Worm (Caenorhabditis elegans): ENCODE measurements around the gene sri-24.

sri-24 gene

DNA sequence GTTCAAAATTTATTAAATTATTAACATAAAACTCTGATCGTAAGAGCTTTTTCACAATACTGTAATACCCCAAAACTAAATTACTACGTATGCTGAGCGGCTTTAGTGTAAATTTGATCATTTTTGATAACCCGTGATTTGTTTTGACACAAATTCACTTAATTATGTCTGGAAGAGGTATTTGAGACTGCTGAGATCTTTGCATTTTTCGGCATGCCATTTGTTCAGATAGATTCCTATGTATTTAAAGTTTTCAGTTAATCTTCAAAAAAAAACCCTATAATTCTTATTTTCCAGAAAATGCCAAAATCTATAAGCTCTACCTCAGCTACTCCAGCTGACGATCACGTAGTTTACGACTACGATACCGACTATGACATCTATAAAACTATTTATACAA lies 18.3 kb downstream of the sri-24 start, which contains the start of gene srw-15:
TSS of gene srw-15 (plus strand) at position 301 of the 400 bp plus-strand sequence.
- TF ChIP-seq aly-2 (tag; optimal IDR thresholded peaks at IDR 0.05) = no peak
- TF ChIP-seq pqm-1 (tag; optimal IDR thresholded peaks at IDR 0.05) = no peak
- no peak for TF ChIP-seq skn-1 (tag; optimal IDR thresholded peaks at IDR 0.05)
- TF ChIP-seq jun-1 (tag; optimal IDR thresholded peaks at IDR 0.05) = no peak
- TF ChIP-seq elt-1 (tag; optimal IDR thresholded peaks at IDR 0.05) = no peak
- no peak for TF ChIP-seq egl-5 (tag; optimal IDR thresholded peaks at IDR 0.05)
- no peak for TF ChIP-seq ceh-9 (tag; optimal IDR thresholded peaks at IDR 0.05)
- TF ChIP-seq nhr-11 (tag; optimal IDR thresholded peaks at IDR 0.05) = no peak
- no peak for TF ChIP-seq fkh-2 (tag; optimal IDR thresholded peaks at IDR 0.05)
- no peak for TF ChIP-seq R02D3.7 (tag; optimal IDR thresholded peaks at IDR 0.05)
- TF ChIP-seq ceh-82 (tag; optimal IDR thresholded peaks at IDR 0.05) = no peak
- TF ChIP-seq tbx-2 (tag; optimal IDR thresholded peaks at IDR 0.05) = no peak
- TF ChIP-seq eor-1 (tag; optimal IDR thresholded peaks at IDR 0.05) = no peak
- TF ChIP-seq ama-1 (optimal IDR thresholded peaks at IDR 0.05) = no peak
- TF ChIP-seq nhr-237 (tag; optimal IDR thresholded peaks at IDR 0.05) = no peak
- TF ChIP-seq lsy-12 (tag; optimal IDR thresholded peaks at IDR 0.05) = no peak
- no peak for TF ChIP-seq fkh-10 (GFP tag; optimal IDR thresholded peaks at IDR 0.05)
- TF ChIP-seq egl-27 (tag; optimal IDR thresholded peaks at IDR 0.05) = no peak
- no peak for TF ChIP-seq fos-1 (tag; optimal IDR thresholded peaks at IDR 0.05)
- no peak for TF ChIP-seq mdl-1 (tag; optimal IDR thresholded peaks at IDR 0.05)

DNA sequence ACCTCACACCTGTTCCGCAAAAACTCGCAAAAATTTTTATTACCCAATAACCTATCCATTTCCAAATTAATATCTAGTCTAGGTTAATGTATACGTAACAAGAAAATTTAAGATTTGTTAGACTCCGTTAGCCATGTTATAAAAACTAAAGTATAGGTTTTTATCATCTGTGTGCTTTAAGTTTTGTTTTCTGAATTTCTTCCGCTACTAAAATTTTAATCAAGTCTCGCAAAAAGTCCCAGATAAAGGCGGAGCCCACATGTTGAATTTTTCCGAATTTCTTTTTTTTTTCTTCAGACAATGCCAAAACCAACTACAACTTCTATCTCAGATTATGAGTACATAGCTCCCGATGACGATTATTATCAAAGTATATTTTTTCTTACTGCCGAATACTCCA lies 20.2 kb downstream of the sri-24 start, which contains the start of gene srw-13:
TSS of gene srw-13 (plus strand) at position 301 of the 400 bp plus-strand sequence.
- TF ChIP-seq ceh-28 (tag; optimal IDR thresholded peaks at IDR 0.05) = no peak
- TF ChIP-seq nhr-237 (tag; optimal IDR thresholded peaks at IDR 0.05) = no peak
- no peak for TF ChIP-seq unc-62 (GFP tag; optimal IDR thresholded peaks at IDR 0.05)
- TF ChIP-seq nhr-28 (tag; optimal IDR thresholded peaks at IDR 0.05) = no peak
- TF ChIP-seq lin-15B (tag; optimal IDR thresholded peaks at IDR 0.05) = no peak
- TF ChIP-seq nhr-43 (tag; optimal IDR thresholded peaks at IDR 0.05; ENCODE audit: poor library complexity, severe bottlenecking) = no peak
- no peak for TF ChIP-seq mml-1 (tag; optimal IDR thresholded peaks at IDR 0.05)
- no peak for TF ChIP-seq fkh-10 (GFP tag; optimal IDR thresholded peaks at IDR 0.05)

DNA sequence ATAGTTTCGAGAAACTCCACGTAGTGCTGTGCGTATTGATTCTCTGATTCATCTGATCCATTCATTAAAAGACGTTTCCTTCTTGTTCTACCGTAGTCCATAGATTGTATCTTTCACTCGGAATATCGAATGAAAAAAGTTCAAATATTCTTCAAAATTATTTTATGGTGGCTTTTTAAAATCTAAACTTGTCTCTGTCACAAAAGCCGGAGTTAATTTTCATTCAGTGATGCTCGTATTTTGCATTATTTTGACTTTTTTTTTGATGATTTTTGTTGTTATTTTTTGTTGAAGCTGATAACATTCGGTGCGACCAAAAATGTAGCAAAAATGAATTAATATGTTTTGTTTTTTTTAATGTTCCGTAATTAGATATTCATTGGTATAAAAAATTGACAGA lies 23.7 kb downstream of the sri-24 start, which contains the start of gene nhr-164:
TSS of gene nhr-164 (minus strand) at position 101 of the 400 bp plus-strand sequence.
- no peak for TF ChIP-seq nhr-237 (tag; optimal IDR thresholded peaks at IDR 0.05)
- TF ChIP-seq tbx-2 (tag; optimal IDR thresholded peaks at IDR 0.05) = no peak
- no peak for TF ChIP-seq fos-1 (tag; optimal IDR thresholded peaks at IDR 0.05)
- TF ChIP-seq nfya-1 (tag; optimal IDR thresholded peaks at IDR 0.05; ENCODE audit: insufficient read depth) = no peak
- no peak for TF ChIP-seq lsy-12 (tag; optimal IDR thresholded peaks at IDR 0.05)
- no peak for TF ChIP-seq mml-1 (tag; optimal IDR thresholded peaks at IDR 0.05)
- TF ChIP-seq nhr-12 (tag; optimal IDR thresholded peaks at IDR 0.05) = no peak
- no peak for TF ChIP-seq sea-2 (GFP tag; optimal IDR thresholded peaks at IDR 0.05)
- no peak for TF ChIP-seq ceh-9 (tag; optimal IDR thresholded peaks at IDR 0.05)
- no peak for TF ChIP-seq nhr-43 (tag; optimal IDR thresholded peaks at IDR 0.05; ENCODE audit: poor library complexity, severe bottlenecking)
- no peak for TF ChIP-seq nhr-77 (tag; optimal IDR thresholded peaks at IDR 0.05)
- TF ChIP-seq nhr-67 (tag; optimal IDR thresholded peaks at IDR 0.05) = no peak
- no peak for TF ChIP-seq ZK546.5 (tag; optimal IDR thresholded peaks at IDR 0.05)
- no peak for TF ChIP-seq egl-5 (tag; optimal IDR thresholded peaks at IDR 0.05)
- TF ChIP-seq nhr-76 (tag; optimal IDR thresholded peaks at IDR 0.05) = no peak
- no peak for TF ChIP-seq elt-2 (tag; optimal IDR thresholded peaks at IDR 0.05)
- no peak for TF ChIP-seq nhr-28 (tag; optimal IDR thresholded peaks at IDR 0.05)
- TF ChIP-seq eor-1 (tag; optimal IDR thresholded peaks at IDR 0.05) = no peak

DNA sequence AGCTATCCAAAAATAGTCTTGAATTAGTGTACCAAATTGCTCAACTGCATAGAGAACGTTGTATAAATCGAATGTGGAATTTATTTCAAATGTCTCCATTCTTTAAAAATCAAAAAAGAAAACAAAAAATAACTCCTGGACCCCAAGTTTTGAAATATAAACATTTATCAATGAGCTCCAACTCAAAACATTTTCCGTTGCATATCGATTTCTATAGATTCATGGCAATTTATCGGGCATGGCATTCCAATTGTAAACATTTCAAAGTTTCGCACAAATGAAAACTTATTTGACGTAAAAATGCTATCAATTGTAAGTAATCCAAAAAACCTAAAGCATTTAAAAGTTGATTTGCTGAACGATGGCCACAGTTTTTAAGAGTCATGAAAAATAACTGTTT lies 26.6 kb downstream of the sri-24 start, which contains the start of gene srw-12:
TSS of gene srw-12 (minus strand) at position 101 of the 400 bp plus-strand sequence.
- TF ChIP-seq jun-1 (tag; optimal IDR thresholded peaks at IDR 0.05) (no peak), unc-62 (GFP tag; optimal IDR thresholded peaks at IDR 0.05) (no peak), ceh-82 (tag; optimal IDR thresholded peaks at IDR 0.05) (no peak), unc-39 (tag; optimal IDR thresholded peaks at IDR 0.05) (no peak)

DNA sequence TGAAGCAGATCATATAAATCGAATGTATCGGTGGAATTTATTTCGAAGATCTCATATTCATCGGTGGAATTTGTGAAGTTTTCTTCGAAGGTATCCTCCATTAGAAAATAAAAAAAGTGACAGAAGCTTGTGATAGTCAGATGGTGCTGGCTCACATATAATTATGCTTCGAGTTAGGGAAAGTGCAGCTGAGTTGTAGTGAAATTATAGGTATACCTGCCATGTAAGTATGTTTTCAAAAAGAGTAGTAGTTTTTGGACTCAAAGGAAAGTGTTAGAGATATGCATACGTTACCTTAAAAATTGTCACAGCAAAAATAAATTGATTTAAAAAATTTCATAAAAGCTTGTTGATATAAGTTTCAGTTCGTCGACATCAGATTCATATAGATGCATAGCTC lies 28.2 kb downstream of the sri-24 start, which contains the start of gene srw-11:
TSS of gene srw-11 (minus strand) at position 101 of the 400 bp plus-strand sequence.
- no peak for TF ChIP-seq ceh-82 (tag; optimal IDR thresholded peaks at IDR 0.05)
- TF ChIP-seq fkh-10 (GFP tag; optimal IDR thresholded peaks at IDR 0.05) = no peak
- no peak for TF ChIP-seq sea-2 (GFP tag; optimal IDR thresholded peaks at IDR 0.05)
- TF ChIP-seq nhr-237 (tag; optimal IDR thresholded peaks at IDR 0.05) = no peak
- no peak for TF ChIP-seq jun-1 (tag; optimal IDR thresholded peaks at IDR 0.05)
- no peak for TF ChIP-seq mml-1 (tag; optimal IDR thresholded peaks at IDR 0.05)
- no peak for TF ChIP-seq lin-39 (tag; optimal IDR thresholded peaks at IDR 0.05)
- no peak for TF ChIP-seq snpc-4 (tag; optimal IDR thresholded peaks at IDR 0.05)
- TF ChIP-seq zag-1 (tag; optimal IDR thresholded peaks at IDR 0.05) = no peak
- no peak for TF ChIP-seq fos-1 (tag; optimal IDR thresholded peaks at IDR 0.05)
- no peak for TF ChIP-seq nhr-43 (tag; optimal IDR thresholded peaks at IDR 0.05; ENCODE audit: poor library complexity, severe bottlenecking)

Data from whole organism, L3 larva.